Fruit fly (Drosophila melanogaster) whole organism, prepupa: ENCODE data around the gene CG3630.

Experiments used
- CG10631 ChIP-seq: fragments of 200-800 bp; sonication (Bioruptor generic); optimal IDR thresholded peaks from 2 replicates; lab custom pipeline; 2016; ENCODE audit warnings: missing biosample characterization, missing genetic modification characterization
- CG32006 ChIP-seq: fragments of 200-800 bp; sonication (Bioruptor generic); optimal IDR thresholded peaks from 3 replicates; lab custom pipeline; 2017; ENCODE audit warnings: missing biosample characterization, mild to moderate bottlenecking, missing genetic modification characterization
- CG6276 ChIP-seq: fragments of 200-800 bp; sonication (Bioruptor generic); optimal IDR thresholded peaks from 2 replicates; lab custom pipeline; 2017; ENCODE audit warnings: missing biosample characterization, mild to moderate bottlenecking, missing genetic modification characterization
- CG6792 ChIP-seq: fragments of 200-800 bp; sonication (Bioruptor generic); optimal IDR thresholded peaks from 3 replicates; lab custom pipeline; 2016; ENCODE audit warnings: missing biosample characterization, missing genetic modification characterization
- Lpt ChIP-seq: fragments of 200-800 bp; sonication (Bioruptor generic); optimal IDR thresholded peaks from 3 replicates; lab custom pipeline; 2016; ENCODE audit warnings: missing biosample characterization, missing genetic modification characterization
- achi ChIP-seq: fragments of 200-800 bp; sonication (Bioruptor generic); optimal IDR thresholded peaks from 3 replicates; lab custom pipeline; 2016; ENCODE audit warnings: missing biosample characterization, missing genetic modification characterization
- cyc ChIP-seq: fragments of 200-800 bp; sonication (Bioruptor generic); optimal IDR thresholded peaks from 3 replicates; lab custom pipeline; 2016; ENCODE audit warnings: missing biosample characterization, missing genetic modification characterization
- lz ChIP-seq: fragments of 200-800 bp; sonication (Bioruptor generic); optimal IDR thresholded peaks from 3 replicates; lab custom pipeline; 2016; ENCODE audit warnings: missing biosample characterization, missing genetic modification characterization
- net ChIP-seq: fragments of 200-800 bp; sonication (Bioruptor generic); optimal IDR thresholded peaks from 3 replicates; lab custom pipeline; 2016; ENCODE audit warnings: missing biosample characterization, missing genetic modification characterization
- topi ChIP-seq: fragments of 200-800 bp; sonication (Bioruptor generic); optimal IDR thresholded peaks from 3 replicates; lab custom pipeline; 2016; ENCODE audit warnings: missing biosample characterization, missing genetic modification characterization

dm6 chrX:2165394-2165793, 3.4 kb downstream of the CG3630 start:
- TF ChIP-seq net, result no peak
- peak; percentile 28 for TF ChIP-seq CG6276
- no peak for TF ChIP-seq cyc (GFP tag; lab: Kevin White, UChicago)
- no peak for TF ChIP-seq CG6792
- no peak for TF ChIP-seq topi (GFP tag; lab: Kevin White, UChicago)
- peak; percentile 62 for TF ChIP-seq CG32006 (GFP tag; lab: Kevin White, UChicago)
- no peak for TF ChIP-seq achi (GFP tag; lab: Kevin White, UChicago)
- no peak for TF ChIP-seq lz (GFP tag; lab: Kevin White, UChicago)
- no peak for TF ChIP-seq CG10631
- peak; percentile 35 for TF ChIP-seq Lpt (GFP tag; lab: Kevin White, UChicago)
